Fruit fly (Drosophila melanogaster): ENCODE results near the gene tx.

tx gene

DNA sequence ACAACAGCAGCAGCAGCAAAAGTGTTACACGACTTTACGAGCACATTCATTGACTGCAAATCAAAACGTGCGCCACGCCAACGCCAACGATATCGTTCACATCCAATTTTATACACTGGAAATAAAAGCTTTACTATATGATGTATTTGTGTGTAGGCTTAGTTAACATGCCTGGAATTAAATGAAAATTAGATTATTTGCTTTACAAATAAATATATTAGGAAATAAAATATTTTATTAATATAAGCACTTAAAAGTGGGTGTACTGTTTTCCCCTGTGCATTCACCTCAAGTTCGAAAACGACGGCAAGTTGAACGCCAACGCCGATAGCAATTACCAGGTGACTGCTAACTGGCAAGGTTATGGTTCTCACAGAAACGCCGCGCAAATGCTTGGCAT lies 30.8 kb upstream of the tx start (continued):
- TF ChIP-seq Med (GFP tag) (no peak), cg (GFP tag; optimal IDR thresholded peaks at IDR 0.05) (no peak), CG3163 (GFP tag; optimal IDR thresholded peaks at IDR 0.05) (no peak), CG8944 (GFP tag; optimal IDR thresholded peaks at IDR 0.05) (no peak), Fer2 (tag; optimal IDR thresholded peaks at IDR 0.05) (no peak), chn (GFP tag; optimal IDR thresholded peaks at IDR 0.05) (no peak), Oaz (GFP tag; IDR thresholded peaks at IDR 0.05) (no peak), BEAF-32 (GFP tag; optimal IDR thresholded peaks at IDR 0.05) (no peak), fd96Cb (tag; optimal IDR thresholded peaks at IDR 0.05) (peak; percentile 15), Bdp1 (GFP tag; optimal IDR thresholded peaks at IDR 0.05) (no peak), lbe (GFP tag; optimal IDR thresholded peaks at IDR 0.05) (no peak), Ada2b (GFP tag; IDR thresholded peaks at IDR 0.05) (no peak; the same call in 1 of the 2 replicates), ci (GFP tag; IDR thresholded peaks at IDR 0.05) (no peak), CG11093 (GFP tag; IDR thresholded peaks at IDR 0.05) (no peak), CG8478 (optimal IDR thresholded peaks at IDR 0.05) (no peak), CG9876 (GFP tag; optimal IDR thresholded peaks at IDR 0.05) (no peak), NfI (GFP tag; optimal IDR thresholded peaks at IDR 0.05) (no peak), Hsf (GFP tag; optimal IDR thresholded peaks at IDR 0.05) (no peak), Antp (GFP tag; optimal IDR thresholded peaks at IDR 0.05) (no peak), Sox100B (GFP tag; optimal IDR thresholded peaks at IDR 0.05) (peak; percentile 23), da (GFP tag; optimal IDR thresholded peaks at IDR 0.05) (no peak), CG8290 (GFP tag; optimal IDR thresholded peaks at IDR 0.05) (no peak), CG8290 (tag; optimal IDR thresholded peaks at IDR 0.05) (no peak), CG11504 (tag; optimal IDR thresholded peaks at IDR 0.05) (peak; percentile 62), Fer1 (GFP tag; optimal IDR thresholded peaks at IDR 0.05) (no peak), CG1832 (GFP tag; optimal IDR thresholded peaks at IDR 0.05) (no peak), Camta (GFP tag; optimal IDR thresholded peaks at IDR 0.05) (no peak), CG6689 (GFP tag; IDR thresholded peaks at IDR 0.05) (no peak), CG11696 (GFP tag; IDR thresholded peaks at IDR 0.05) (no peak), Abd-B (GFP tag; optimal IDR thresholded peaks at IDR 0.05) (peak; percentile 12), z (GFP tag; IDR thresholded peaks at IDR 0.05) (no peak), E2f2 (GFP tag; IDR thresholded peaks at IDR 0.05) (no peak), Lhr (GFP tag; optimal IDR thresholded peaks at IDR 0.05) (no peak), CG15696 (tag; optimal IDR thresholded peaks at IDR 0.05) (no peak), esg (GFP tag; conservative IDR thresholded peaks at IDR 0.05) (no peak), CG9215 (GFP tag; IDR thresholded peaks at IDR 0.05) (no peak), CG17359 (tag; optimal IDR thresholded peaks at IDR 0.05) (no peak), CrebB (tag; optimal IDR thresholded peaks at IDR 0.05) (no peak), CG33213 (GFP tag; optimal IDR thresholded peaks at IDR 0.05) (no peak), HLH3B (GFP tag; IDR thresholded peaks at IDR 0.05) (peak; percentile 61; the same call in 1 of the 2 replicates), jing (GFP tag; optimal IDR thresholded peaks at IDR 0.05) (no peak), CG16815 (GFP tag; optimal IDR thresholded peaks at IDR 0.05) (no peak), Trl (optimal IDR thresholded peaks at IDR 0.05) (no peak), Trl (GFP tag; optimal IDR thresholded peaks at IDR 0.05) (no peak), nerfin-1 (tag; optimal IDR thresholded peaks at IDR 0.05) (no peak), hbn (GFP tag; IDR thresholded peaks at IDR 0.05; ENCODE audit: partially characterized antibody) (no peak), CG13287 (GFP tag; IDR thresholded peaks at IDR 0.05; ENCODE audit: partially characterized antibody) (no peak), CG8765 (GFP tag; IDR thresholded peaks at IDR 0.05) (no peak), CG17385 (GFP tag; optimal IDR thresholded peaks at IDR 0.05) (no peak), prd (optimal IDR thresholded peaks at IDR 0.05) (no peak), prd (GFP tag; IDR thresholded peaks at IDR 0.05) (peak; percentile 30; the same call in 1 of the 3 replicates), ewg (GFP tag; optimal IDR thresholded peaks at IDR 0.05) (no peak), zf30C (GFP tag; optimal IDR thresholded peaks at IDR 0.05) (no peak)
